Fruit fly (Drosophila melanogaster) whole organism, embryonic: Measurements from ENCODE around the gene Frmd5.
A peak's percentile ranks its signal among the peaks of the same experiment; 100 is the strongest.

ENCODE experiments used
- Aef1 ChIP-seq: fragments of 200-800 bp; sonication (Bioruptor generic); IDR thresholded peaks from 3 replicates; pipeline ENCODE4 v1.3.6; 2022; ENCODE audit warnings: missing biosample characterization, missing genetic modification characterization
- Antp ChIP-seq: fragments of 200-800 bp; sonication (Bioruptor generic); optimal IDR thresholded peaks from 3 replicates; lab custom pipeline; 2016; ENCODE audit warnings: missing biosample characterization, missing genetic modification characterization
- Atf3 ChIP-seq: fragments of 200-800 bp; sonication (Bioruptor generic); optimal IDR thresholded peaks from 3 replicates; lab custom pipeline; 2016; ENCODE audit warnings: missing biosample characterization, missing genetic modification characterization
- CG10209 ChIP-seq: fragments of 200-800 bp; sonication (Bioruptor generic); optimal IDR thresholded peaks from 3 replicates; lab custom pipeline; 2017; ENCODE audit warnings: missing biosample characterization, mild to moderate bottlenecking, missing genetic modification characterization, missing genetic modification reagents
- CG11247 ChIP-seq: fragments of 200-800 bp; sonication (Bioruptor generic); IDR thresholded peaks from 2 replicates; pipeline ENCODE4 v1.3.6; 2022; ENCODE audit warnings: missing biosample characterization, missing genetic modification characterization
- CG11696 ChIP-seq: fragments of 200-800 bp; sonication (Bioruptor generic); IDR thresholded peaks from 2 replicates; pipeline ENCODE4 v1.3.6; 2022; ENCODE audit warnings: missing biosample characterization, missing genetic modification characterization
- CG1233 ChIP-seq: fragments of 200-800 bp; sonication (Bioruptor generic); optimal IDR thresholded peaks from 4 replicates; lab custom pipeline; 2018; ENCODE audit warnings: missing biosample characterization, mild to moderate bottlenecking, missing genetic modification characterization
- CG14965 ChIP-seq: fragments of 200-800 bp; sonication (Bioruptor generic); optimal IDR thresholded peaks from 2 replicates; lab custom pipeline; 2016; ENCODE audit warnings: missing biosample characterization, missing genetic modification characterization, borderline replicate concordance
- CG15269 ChIP-seq: fragments of 200-800 bp; sonication (Bioruptor generic); optimal IDR thresholded peaks from 2 replicates; lab custom pipeline; 2018; ENCODE audit warnings: missing biosample characterization, mild to moderate bottlenecking, missing genetic modification characterization, moderate library complexity
- CG15514 ChIP-seq: fragments of 200-800 bp; sonication (Bioruptor generic); optimal IDR thresholded peaks from 3 replicates; lab custom pipeline; 2017; ENCODE audit warnings: missing biosample characterization, missing genetic modification characterization, mild to moderate bottlenecking, moderate library complexity, missing genetic modification reagents
- CG17328 ChIP-seq: fragments of 200-800 bp; sonication (Bioruptor generic); IDR thresholded peaks from 2 replicates; pipeline ENCODE4 v1.3.6; 2022; ENCODE audit warnings: missing biosample characterization, missing genetic modification characterization
- CG18011 ChIP-seq: fragments of 200-800 bp; sonication (Bioruptor generic); optimal IDR thresholded peaks from 2 replicates; lab custom pipeline; 2017; ENCODE audit warnings: missing biosample characterization, missing genetic modification characterization, mild to moderate bottlenecking, moderate library complexity, missing genotype
- CG2202 ChIP-seq: fragments of 200-800 bp; sonication (Bioruptor generic); optimal IDR thresholded peaks from 2 replicates; lab custom pipeline; 2018; ENCODE audit warnings: missing biosample characterization, mild to moderate bottlenecking, missing genetic modification characterization
- CG32767 ChIP-seq: fragments of 200-800 bp; sonication (Bioruptor generic); IDR thresholded peaks from 2 replicates; pipeline ENCODE4 v1.3.6; 2022; ENCODE audit warnings: missing biosample characterization, missing genetic modification characterization
- CG4820 ChIP-seq: fragments of 200-800 bp; sonication (Bioruptor generic); optimal IDR thresholded peaks from 3 replicates; lab custom pipeline; 2016; ENCODE audit warnings: missing biosample characterization, missing genetic modification characterization
- CG5953 ChIP-seq: fragments of 200-800 bp; sonication (Bioruptor generic); IDR thresholded peaks from 2 replicates; pipeline ENCODE4 v1.3.6; 2022; ENCODE audit warnings: missing biosample characterization, missing genetic modification characterization
- CG6765 ChIP-seq: fragments of 200-800 bp; sonication (Bioruptor generic); optimal IDR thresholded peaks from 3 replicates; lab custom pipeline; 2017; ENCODE audit warnings: missing biosample characterization, mild to moderate bottlenecking, missing genetic modification characterization
- CG6854 ChIP-seq: fragments of 200-800 bp; sonication (Bioruptor generic); optimal IDR thresholded peaks from 3 replicates; lab custom pipeline; 2017; ENCODE audit warnings: missing biosample characterization, mild to moderate bottlenecking, missing genetic modification characterization
- CG7786 ChIP-seq: fragments of 200-800 bp; sonication (Bioruptor generic); optimal IDR thresholded peaks from 2 replicates; lab custom pipeline; 2016; ENCODE audit warnings: missing biosample characterization, missing genetic modification characterization
- CG8089 ChIP-seq: fragments of 200-800 bp; sonication (Bioruptor generic); optimal IDR thresholded peaks from 3 replicates; lab custom pipeline; 2016; ENCODE audit warnings: missing biosample characterization, missing genetic modification characterization
- CG9797 ChIP-seq: fragments of 200-800 bp; sonication (Bioruptor generic); optimal IDR thresholded peaks from 3 replicates; lab custom pipeline; 2018; ENCODE audit warnings: missing biosample characterization, mild to moderate bottlenecking, missing genetic modification characterization
- D ChIP-seq, 2 experiments: fragments of 200-800 bp in 1 of 2; fragments of >200 bp in 1 of 2; sonication (Bioruptor generic) in 1 of 2; optimal IDR thresholded peaks; 2 replicates in 1 of 2; 3 replicates in 1 of 2; lab custom pipeline; 2017; ENCODE audit warnings: mild to moderate bottlenecking in 1 of 2, missing biosample characterization in 1 of 2, missing genetic modification characterization in 1 of 2, missing genetic modification reagents in 1 of 2
- Deaf1 ChIP-seq: fragments of 200-800 bp; optimal IDR thresholded peaks from 3 replicates; lab custom pipeline; 2019; ENCODE audit warnings: missing biosample characterization, mild to moderate bottlenecking, missing genetic modification characterization, moderate library complexity
- Dip2 ChIP-seq: fragments of 200-800 bp; sonication (Bioruptor generic); IDR thresholded peaks from 2 replicates; pipeline ENCODE4 v1.3.6; 2022; ENCODE audit warnings: missing biosample characterization, missing genetic modification characterization
- H2.0 ChIP-seq: fragments of 200-800 bp; sonication (Bioruptor generic); IDR thresholded peaks from 2 replicates; pipeline ENCODE4 v1.3.6; 2022; ENCODE audit warnings: missing biosample characterization, missing genetic modification characterization
- HLH3B ChIP-seq: fragments of 200-800 bp; sonication (Bioruptor generic); IDR thresholded peaks from 2 replicates; pipeline ENCODE4 v1.3.6; 2022; ENCODE audit warnings: missing biosample characterization, missing genetic modification characterization
- HmgD ChIP-seq: fragments of 200-800 bp; sonication (Bioruptor generic); optimal IDR thresholded peaks from 3 replicates; lab custom pipeline; 2016; ENCODE audit warnings: missing biosample characterization, missing genetic modification characterization
- MESR4 ChIP-seq: fragments of 200-800 bp; sonication (Bioruptor generic); optimal IDR thresholded peaks from 2 replicates; lab custom pipeline; 2018; ENCODE audit warnings: missing biosample characterization, mild to moderate bottlenecking, missing genetic modification characterization, moderate library complexity
- MTF-1 ChIP-seq: fragments of 200-800 bp; sonication (Bioruptor generic); optimal IDR thresholded peaks from 2 replicates; lab custom pipeline; 2018; ENCODE audit warnings: missing biosample characterization, mild to moderate bottlenecking, missing genetic modification characterization, borderline replicate concordance
- Neu2 ChIP-seq: fragments of 200-800 bp; sonication (Bioruptor generic); optimal IDR thresholded peaks from 3 replicates; lab custom pipeline; 2016; ENCODE audit warnings: missing biosample characterization, missing genetic modification characterization, borderline replicate concordance
- abd-A ChIP-seq: fragments of 200-800 bp; sonication (Bioruptor generic); optimal IDR thresholded peaks from 3 replicates; lab custom pipeline; 2019; ENCODE audit warnings: missing biosample characterization, mild to moderate bottlenecking, missing genetic modification characterization, moderate library complexity
- bigmax ChIP-seq: fragments of 200-800 bp; sonication (Bioruptor generic); optimal IDR thresholded peaks from 2 replicates; lab custom pipeline; 2018; ENCODE audit warnings: missing biosample characterization, mild to moderate bottlenecking, missing genetic modification characterization
- chn ChIP-seq: fragments of 200-800 bp; sonication (Bioruptor generic); optimal IDR thresholded peaks from 2 replicates; lab custom pipeline; 2016; ENCODE audit warnings: missing biosample characterization, missing genetic modification characterization
- danr ChIP-seq: fragments of 200-800 bp; sonication (Bioruptor generic); IDR thresholded peaks from 2 replicates; pipeline ENCODE4 v1.3.6; 2022; ENCODE audit warnings: missing biosample characterization, missing genetic modification characterization
- dimm ChIP-seq: fragments of 200-800 bp; sonication (Bioruptor generic); IDR thresholded peaks from 2 replicates; pipeline ENCODE4 v1.3.6; 2022; ENCODE audit warnings: missing biosample characterization, missing genetic modification characterization
- disco-r ChIP-seq: fragments of 200-800 bp; sonication (Bioruptor generic); optimal IDR thresholded peaks from 2 replicates; lab custom pipeline; 2016; ENCODE audit warnings: missing biosample characterization, missing genetic modification characterization
- fu2 ChIP-seq: fragments of 200-800 bp; sonication (Bioruptor generic); optimal IDR thresholded peaks from 2 replicates; lab custom pipeline; 2016; ENCODE audit warnings: missing biosample characterization, missing genetic modification characterization
- gce ChIP-seq: fragments of 200-800 bp; sonication (Bioruptor generic); IDR thresholded peaks from 3 replicates; pipeline ENCODE4 v1.3.6; 2022; ENCODE audit warnings: missing biosample characterization, missing genetic modification characterization
- gcm2 ChIP-seq: fragments of 200-800 bp; sonication (Bioruptor generic); optimal IDR thresholded peaks from 2 replicates; lab custom pipeline; 2016; ENCODE audit warnings: missing biosample characterization, missing genetic modification characterization
- gfzf ChIP-seq: fragments of 200-800 bp; sonication (Bioruptor generic); optimal IDR thresholded peaks from 2 replicates; lab custom pipeline; 2016; ENCODE audit warnings: missing biosample characterization, mild to moderate bottlenecking, missing genetic modification characterization, moderate library complexity
- jigr1 ChIP-seq: fragments of 200-800 bp; sonication (Bioruptor generic); IDR thresholded peaks from 3 replicates; pipeline ENCODE4 v1.3.6; 2022; ENCODE audit warnings: missing biosample characterization, missing genetic modification characterization
- jing ChIP-seq: fragments of 200-800 bp; sonication (Bioruptor generic); optimal IDR thresholded peaks from 2 replicates; lab custom pipeline; 2018; ENCODE audit warnings: missing biosample characterization, mild to moderate bottlenecking, missing genetic modification characterization
- lbe ChIP-seq: fragments of 200-800 bp; sonication (Bioruptor generic); optimal IDR thresholded peaks from 2 replicates; lab custom pipeline; 2016; ENCODE audit warnings: missing biosample characterization, mild to moderate bottlenecking, missing genetic modification characterization
- mam ChIP-seq: fragments of 200-800 bp; sonication (Bioruptor generic); optimal IDR thresholded peaks from 3 replicates; lab custom pipeline; 2016; ENCODE audit warnings: missing biosample characterization, missing genetic modification characterization
- repo ChIP-seq: fragments of 200-800 bp; sonication (Bioruptor generic); optimal IDR thresholded peaks from 2 replicates; lab custom pipeline; 2016; ENCODE audit warnings: missing biosample characterization, missing genetic modification characterization
- row ChIP-seq: fragments of 200-800 bp; sonication (Bioruptor generic); IDR thresholded peaks from 3 replicates; pipeline ENCODE4 v1.3.6; 2022; ENCODE audit warnings: missing biosample characterization, missing genetic modification characterization
- tap ChIP-seq: fragments of 200-800 bp; optimal IDR thresholded peaks from 3 replicates; lab custom pipeline; 2019; ENCODE audit warnings: missing biosample characterization, mild to moderate bottlenecking, missing genetic modification characterization, moderate library complexity
- unc-4 ChIP-seq: fragments of 200-800 bp; sonication (Bioruptor generic); IDR thresholded peaks from 2 replicates; pipeline ENCODE4 v1.3.6; 2022; ENCODE audit warnings: missing biosample characterization, missing genetic modification characterization; ENCODE audit not compliant: partially characterized antibody
- zfh2 ChIP-seq: fragments of 200-800 bp; sonication (Bioruptor generic); optimal IDR thresholded peaks from 2 replicates; lab custom pipeline; 2016; ENCODE audit warnings: missing biosample characterization, missing genetic modification characterization

Gene Frmd5

DNA sequence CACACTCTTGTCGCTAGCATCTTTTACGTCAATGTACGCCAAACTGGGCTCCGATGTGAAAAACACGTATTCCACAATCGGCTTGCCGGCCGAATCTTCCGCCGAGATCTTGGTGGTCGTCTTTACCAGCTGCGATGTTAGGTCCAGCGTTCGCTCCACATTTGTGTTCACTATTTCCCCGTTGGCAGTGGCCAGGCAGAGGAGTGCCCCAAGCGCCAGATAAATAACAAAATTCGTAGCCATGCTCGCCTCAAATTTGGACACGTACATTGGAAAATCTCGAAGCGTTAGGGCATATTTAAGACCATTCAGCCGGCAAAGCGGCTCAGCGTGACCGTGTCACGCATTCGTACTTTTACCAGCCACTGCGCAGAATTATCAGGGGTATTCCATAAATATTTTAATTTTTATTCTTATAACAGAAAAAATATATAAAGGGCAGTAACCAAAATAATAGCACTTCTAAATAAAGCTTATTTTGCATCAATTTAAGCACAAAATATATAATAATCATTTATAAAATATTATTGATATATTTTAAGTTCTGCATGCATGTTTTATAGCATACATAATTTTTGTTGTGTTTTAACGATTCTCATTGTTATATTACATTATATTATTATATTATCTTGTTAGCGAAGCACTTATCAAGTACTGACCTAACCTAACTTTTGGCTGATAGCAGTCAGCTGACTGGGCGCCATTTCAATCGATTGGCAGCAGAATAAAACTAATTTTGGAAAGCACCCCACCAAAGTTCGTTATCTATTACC, 31.4 kb downstream of the Frmd5 start, which contains the start of the genes CG33303 and dpr19 (continued):
- TF ChIP-seq CG2202 (tag; lab: Kevin White, UChicago) (peak; percentile 63), lbe (GFP tag; lab: Kevin White, UChicago) (peak; percentile 39), tap (tag; lab: Kevin White, UChicago) (peak; percentile 76), H2.0 (GFP tag; lab: Robert Waterston, UW) (peak; percentile 35; the same call in 1 of the 2 replicates), jigr1 (GFP tag; lab: Robert Waterston, UW) (no peak), CG6765 (GFP tag; lab: Kevin White, UChicago) (peak; percentile 50), CG1233 (GFP tag; lab: Kevin White, UChicago) (peak; percentile 67), gcm2 (GFP tag; lab: Kevin White, UChicago) (no peak), MTF-1 (GFP tag; lab: Kevin White, UChicago) (no peak), CG15514 (peak; percentile 69), mam (no peak), CG32767 (GFP tag; lab: Robert Waterston, UW) (peak; percentile 73; the same call in 1 of the 2 replicates), HLH3B (GFP tag; lab: Robert Waterston, UW) (peak; percentile 38; the same call in 1 of the 2 replicates), disco-r (GFP tag; lab: Kevin White, UChicago) (no peak), CG11247 (GFP tag; lab: Robert Waterston, UW) (0 out of 2 replicates have a peak, but pooled peaks have one; percentile 29), bigmax (GFP tag; lab: Kevin White, UChicago) (peak; percentile 95), fu2 (GFP tag; lab: Kevin White, UChicago) (no peak), CG6854 (peak; percentile 66), Atf3 (no peak), row (GFP tag; lab: Robert Waterston, UW) (peak; percentile 83), D (optimal IDR thresholded peaks at IDR 0.05; lab: Kevin White, UChicago) (no peak), D (GFP tag; optimal IDR thresholded peaks at IDR 0.05; lab: Kevin White, UChicago) (peak; percentile 49), CG5953 (no peak), Antp (no peak), Dip2 (no peak), Neu2 (GFP tag; lab: Kevin White, UChicago) (no peak), CG14965 (GFP tag; lab: Kevin White, UChicago) (no peak), CG11696 (GFP tag; lab: Robert Waterston, UW) (peak; percentile 63; the same call in 1 of the 2 replicates), danr (GFP tag; lab: Robert Waterston, UW) (no peak), CG15269 (tag; lab: Kevin White, UChicago) (peak; percentile 87), CG18011 (no peak), gfzf (GFP tag; lab: Kevin White, UChicago) (peak; percentile 78), CG17328 (GFP tag; lab: Robert Waterston, UW) (peak; percentile 79), chn (GFP tag; lab: Kevin White, UChicago) (no peak), repo (GFP tag; lab: Kevin White, UChicago) (no peak), CG10209 (peak; percentile 66), HmgD (GFP tag; lab: Kevin White, UChicago) (no peak), MESR4 (GFP tag; lab: Kevin White, UChicago) (peak; percentile 89), gce (peak; percentile 76), Aef1 (GFP tag; lab: Robert Waterston, UW) (no peak; the same call in 2 of the 3 replicates), Deaf1 (tag; lab: Kevin White, UChicago) (no peak), dimm (GFP tag; lab: Robert Waterston, UW) (no peak), abd-A (tag; lab: Kevin White, UChicago) (no peak), CG9797 (GFP tag; lab: Kevin White, UChicago) (peak; percentile 80), CG7786 (GFP tag; lab: Kevin White, UChicago) (no peak), zfh2 (no peak), CG4820 (GFP tag; lab: Kevin White, UChicago) (peak; percentile 41), jing (GFP tag; lab: Kevin White, UChicago) (no peak), unc-4 (no peak), CG8089 (GFP tag; lab: Kevin White, UChicago) (no peak)
